Worm (Caenorhabditis elegans) whole organism, L4 larva: ENCODE measurements around the gene T04C12.1.

Experiments
- D1046.2 ChIP-seq: fragments of 200-800 bp; sonication (Bioruptor generic); IDR thresholded peaks from 2 replicates; pipeline ENCODE4 v1.3.6; 2022; ENCODE audit warnings: missing genetic modification characterization, missing compliant biosample characterization
- T20F7.1 ChIP-seq: fragments of 200-800 bp; sonication (Bioruptor generic); optimal IDR thresholded peaks from 2 replicates; lab custom pipeline; 2018; ENCODE audit warnings: mild to moderate bottlenecking, missing genetic modification characterization, missing compliant biosample characterization
- Y48G9A.11 ChIP-seq: fragments of 200-800 bp; sonication (Bioruptor generic); IDR thresholded peaks from 2 replicates; pipeline ENCODE4 v1.3.6; 2022; ENCODE audit warnings: missing genetic modification reagents, missing genetic modification characterization, missing compliant biosample characterization
- ZK546.5 ChIP-seq, 2 experiments: sonication (generic microtip); optimal IDR thresholded peaks; 2 replicates each; lab custom pipeline; 2017; ENCODE audit warnings: missing biosample characterization in 2 of 2, missing genetic modification characterization in 2 of 2
- aha-1 ChIP-seq: fragments of 150-350 bp; peaks from one replicate; lab custom pipeline; 2014; ENCODE audit warnings: missing biosample characterization, missing genetic modification characterization
- aly-2 ChIP-seq: sonication (generic microtip); optimal IDR thresholded peaks from 2 replicates; lab custom pipeline; 2018; ENCODE audit warnings: missing biosample characterization, missing genetic modification characterization
- arid-1 ChIP-seq: fragments of 200-800 bp; sonication (Bioruptor generic); conservative IDR thresholded peaks from 2 replicates; pipeline ENCODE4 v1.3.6; 2022; ENCODE audit warnings: missing genetic modification reagents, missing genetic modification characterization, missing compliant biosample characterization
- ceh-28 ChIP-seq: fragments of 150-350 bp; optimal IDR thresholded peaks from 2 replicates; lab custom pipeline; 2014; ENCODE audit warnings: missing biosample characterization, missing genetic modification reagents, missing genetic modification characterization
- ceh-44 ChIP-seq: fragments of 200-800 bp; sonication (Bioruptor generic); IDR thresholded peaks from 2 replicates; pipeline ENCODE4 v1.3.6; 2022; ENCODE audit warnings: missing genetic modification reagents, missing genetic modification characterization, missing compliant biosample characterization
- ceh-82 ChIP-seq: sonication (generic microtip); optimal IDR thresholded peaks from 2 replicates; lab custom pipeline; 2017; ENCODE audit warnings: missing biosample characterization, missing genetic modification characterization
- cey-2 ChIP-seq: sonication (generic microtip); optimal IDR thresholded peaks from 3 replicates; lab custom pipeline; 2017; ENCODE audit warnings: missing genetic modification characterization, mild to moderate bottlenecking, missing compliant biosample characterization, antibody characterized with exemption, borderline replicate concordance; ENCODE audit not compliant: insufficient read depth
- daf-19 ChIP-seq: fragments of 200-800 bp; sonication (Bioruptor generic); conservative IDR thresholded peaks from 2 replicates; pipeline ENCODE4 v1.3.6; 2022; ENCODE audit warnings: missing genetic modification characterization, missing compliant biosample characterization
- dmd-6 ChIP-seq: fragments of 200-800 bp; sonication (Bioruptor generic); IDR thresholded peaks from 2 replicates; pipeline ENCODE4 v1.3.6; 2022; ENCODE audit warnings: missing genetic modification reagents, missing genetic modification characterization, missing compliant biosample characterization
- dmd-9 ChIP-seq: fragments of 200-800 bp; sonication (Bioruptor generic); IDR thresholded peaks from 2 replicates; pipeline ENCODE4 v1.3.6; 2022; ENCODE audit warnings: missing genetic modification reagents, missing genetic modification characterization, missing compliant biosample characterization
- dve-1 ChIP-seq: sonication (generic microtip); optimal IDR thresholded peaks from 2 replicates; lab custom pipeline; 2017; ENCODE audit warnings: antibody characterized with exemption, mild to moderate bottlenecking, missing genetic modification characterization, missing compliant biosample characterization; ENCODE audit not compliant: insufficient read depth
- egl-43 ChIP-seq: fragments of 200-800 bp; sonication (Bioruptor generic); IDR thresholded peaks from 2 replicates; pipeline ENCODE4 v1.3.6; 2022; ENCODE audit warnings: missing genetic modification reagents, missing genetic modification characterization, missing compliant biosample characterization
- hlh-11 ChIP-seq: fragments of 200-800 bp; sonication (Bioruptor generic); optimal IDR thresholded peaks from 2 replicates; lab custom pipeline; 2018; ENCODE audit warnings: mild to moderate bottlenecking, missing genetic modification characterization, missing compliant biosample characterization
- hlh-30 ChIP-seq: sonication (generic microtip); optimal IDR thresholded peaks from 2 replicates; lab custom pipeline; 2017; ENCODE audit warnings: antibody characterized with exemption, mild to moderate bottlenecking, missing genetic modification characterization, missing compliant biosample characterization; ENCODE audit not compliant: insufficient read depth
- lin-15B ChIP-seq: fragments of 150-350 bp; sonication (generic microtip); optimal IDR thresholded peaks from 3 replicates; lab custom pipeline; 2014; ENCODE audit warnings: missing biosample characterization, missing genetic modification characterization
- lin-39 ChIP-seq: fragments of 150-350 bp; optimal IDR thresholded peaks from 2 replicates; lab custom pipeline; 2014; ENCODE audit warnings: missing biosample characterization, missing genetic modification reagents, missing genetic modification characterization
- mdl-1 ChIP-seq, 2 experiments: fragments of 150-350 bp in 1 of 2; sonication (generic microtip) in 1 of 2; optimal IDR thresholded peaks; 2 replicates each; lab custom pipeline; 2014 to 2017; ENCODE audit warnings: missing biosample characterization in 2 of 2, missing genetic modification characterization in 2 of 2
- mdt-29 ChIP-seq: fragments of 200-800 bp; sonication (Bioruptor generic); IDR thresholded peaks from 2 replicates; pipeline ENCODE4 v1.3.6; 2022; ENCODE audit warnings: missing genetic modification reagents, missing genetic modification characterization, missing compliant biosample characterization
- nhr-102 ChIP-seq: sonication (generic microtip); optimal IDR thresholded peaks from 2 replicates; lab custom pipeline; 2016; ENCODE audit warnings: mild to moderate bottlenecking, missing genetic modification characterization, moderate library complexity, missing compliant biosample characterization
- nhr-28 ChIP-seq: fragments of 150-350 bp; optimal IDR thresholded peaks from 2 replicates; lab custom pipeline; 2014; ENCODE audit warnings: missing biosample characterization, missing genetic modification characterization
- nhr-42 ChIP-seq: fragments of 200-800 bp; sonication (Bioruptor generic); IDR thresholded peaks from 2 replicates; pipeline ENCODE4 v1.3.6; 2022; ENCODE audit warnings: missing genetic modification characterization, missing compliant biosample characterization
- nhr-77 ChIP-seq: fragments of 150-350 bp; optimal IDR thresholded peaks from 2 replicates; lab custom pipeline; 2014; ENCODE audit warnings: missing biosample characterization, missing genetic modification characterization
- pqm-1 ChIP-seq: sonication (generic microtip); optimal IDR thresholded peaks from 2 replicates; lab custom pipeline; 2017; ENCODE audit warnings: missing biosample characterization, missing genetic modification characterization
- tag-97 ChIP-seq: fragments of 200-800 bp; sonication (Bioruptor generic); IDR thresholded peaks from 2 replicates; pipeline ENCODE4 v1.3.6; 2022; ENCODE audit warnings: missing genetic modification characterization, missing compliant biosample characterization
- unc-39 ChIP-seq: sonication (generic microtip); optimal IDR thresholded peaks from 2 replicates; lab custom pipeline; 2017; ENCODE audit warnings: missing biosample characterization, missing genetic modification characterization
- unc-62 ChIP-seq, 3 experiments: fragments of 150-350 bp in 1 of 3; sonication (generic microtip); optimal IDR thresholded peaks in 2 of 3; peaks in 1 of 3; 1 replicate in 1 of 3; 2 replicates in 2 of 3; lab custom pipeline; 2014 to 2017; ENCODE audit warnings: missing biosample characterization in 3 of 3, missing genetic modification characterization in 3 of 3, missing genetic modification reagents in 3 of 3, missing genotype in 1 of 3
- vab-7 ChIP-seq: fragments of 200-800 bp; sonication (Bioruptor generic); IDR thresholded peaks from 2 replicates; pipeline ENCODE4 v1.3.6; 2022; ENCODE audit warnings: missing genetic modification reagents, missing genetic modification characterization, missing compliant biosample characterization

The T04C12.1 gene

ce11 chrV:11056484-11056883 is 2.6 kb downstream of the T04C12.1 start:
- TF ChIP-seq tag-97 (no peak), lin-15B (no peak), T20F7.1 (GFP tag; lab: Kevin White, UChicago) (no peak), aha-1 (tag; lab: Kevin White, UChicago) (peak; percentile 92)

DNA sequence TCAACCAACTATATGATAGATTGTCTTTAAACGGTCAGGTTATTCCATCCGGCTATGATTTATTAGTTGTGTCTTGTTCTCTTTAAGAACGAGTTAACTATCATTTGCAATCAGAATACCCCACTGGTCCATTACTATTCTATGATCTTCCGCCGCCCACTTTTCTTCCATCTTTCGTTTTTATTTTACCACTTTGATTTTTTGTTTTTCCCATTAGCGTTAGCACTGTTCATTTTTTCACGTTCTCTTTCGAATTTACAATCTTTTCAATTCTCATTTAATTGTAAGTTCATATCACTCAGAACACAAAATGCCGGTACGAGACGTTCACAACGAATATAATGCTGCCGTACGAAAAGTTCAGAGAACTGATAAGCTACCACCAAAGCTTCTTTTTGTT is 5.2 kb downstream of the T04C12.1 start, which contains the start of gene T04C12.7:
Gene T04C12.7 (plus strand): TSS at position 301 of the 400 bp plus-strand sequence.
- TF ChIP-seq hlh-30 (tag; lab: Kevin White, UChicago) (no peak), D1046.2 (GFP tag; lab: Robert Waterston, UW) (no peak), dmd-9 (GFP tag; lab: Robert Waterston, UW) (no peak), daf-19 (no peak), unc-62 (GFP tag; optimal IDR thresholded peaks at IDR 0.05 in 1 of 2; lab: Kevin White, UChicago) (peak in 1 of 2 experiments; percentile 58), unc-62 (tag; optimal IDR thresholded peaks at IDR 0.05; lab: Kevin White, UChicago) (no peak), mdl-1 (tag; optimal IDR thresholded peaks at IDR 0.05; lab: Kevin White, UChicago) (no peak), ceh-44 (GFP tag; lab: Robert Waterston, UW) (no peak)

ce11 chrV:11051921-11052320 is 7.1 kb downstream of the T04C12.1 start, which contains the start of gene T04C12.33:
TSS of gene T04C12.33 (plus strand) at chrV:11052221.
- TF ChIP-seq egl-43, result no peak
- TF ChIP-seq cey-2 (tag; lab: Kevin White, UChicago), result no peak
- peak; percentile 88 for TF ChIP-seq aha-1 (tag; lab: Kevin White, UChicago)
- TF ChIP-seq unc-39 (tag; lab: Kevin White, UChicago), result no peak
- TF ChIP-seq pqm-1 (tag; lab: Kevin White, UChicago), result no peak

- TF ChIP-seq arid-1 (GFP tag; lab: Robert Waterston, UW) (no peak), hlh-30 (tag; lab: Kevin White, UChicago) (no peak), ceh-82 (tag; lab: Kevin White, UChicago) (no peak), ZK546.5 (tag; optimal IDR thresholded peaks at IDR 0.05; lab: Kevin White, UChicago) (no peak), aly-2 (tag; lab: Kevin White, UChicago) (no peak), nhr-102 (tag; lab: Kevin White, UChicago) (no peak)
These were observed 10.4 kb downstream of the T04C12.1 start, which contains the start of gene srh-74 for ce11 chrV:11048678-11049077. TSS of gene srh-74 (minus strand) at chrV:11048778.

- TF ChIP-seq hlh-11, result peak; percentile 11
- TF ChIP-seq mdl-1 (tag; optimal IDR thresholded peaks at IDR 0.05; lab: Kevin White, UChicago), result peak in 1 of 2 experiments; percentile 53
- no peak for TF ChIP-seq egl-43
- TF ChIP-seq ceh-28 (tag; lab: Kevin White, UChicago), result no peak
- no peak for TF ChIP-seq Y48G9A.11 (GFP tag; lab: Robert Waterston, UW)
- TF ChIP-seq nhr-77 (tag; lab: Kevin White, UChicago), result peak; percentile 67
- no peak for TF ChIP-seq dmd-9 (GFP tag; lab: Robert Waterston, UW)
- TF ChIP-seq vab-7 (GFP tag; lab: Robert Waterston, UW), result no peak
- peak; percentile 46 for TF ChIP-seq dmd-6 (GFP tag; lab: Robert Waterston, UW)
- TF ChIP-seq nhr-28, result peak; percentile 96
- no peak for TF ChIP-seq mdt-29 (GFP tag; lab: Robert Waterston, UW)
- TF ChIP-seq ZK546.5 (tag; optimal IDR thresholded peaks at IDR 0.05; lab: Kevin White, UChicago), result no peak
- TF ChIP-seq unc-62 (GFP tag; optimal IDR thresholded peaks at IDR 0.05 in 1 of 2; lab: Kevin White, UChicago), result peak in 1 of 2 experiments; percentile 66
- TF ChIP-seq unc-62 (tag; optimal IDR thresholded peaks at IDR 0.05; lab: Kevin White, UChicago), result no peak
- no peak for TF ChIP-seq nhr-42
- peak; percentile 9 for TF ChIP-seq dve-1 (tag; lab: Kevin White, UChicago)
- peak; percentile 42 for TF ChIP-seq pqm-1 (tag; lab: Kevin White, UChicago)
- no peak for TF ChIP-seq lin-39
- peak; percentile 23 for TF ChIP-seq hlh-30 (tag; lab: Kevin White, UChicago)
- TF ChIP-seq, all 104 proteins: peak for 9
These were observed 12.3 kb downstream of the T04C12.1 start, which contains the start of gene dhs-18 for ce11 chrV:11046730-11047129. TSS of gene dhs-18 (minus strand) at chrV:11046833.
